Worm (Caenorhabditis elegans) whole organism, L1 larva: Measurements from ENCODE around the gene ubc-17.

ENCODE experiments used
- C16A3.4 ChIP-seq: fragments of 150-350 bp; optimal IDR thresholded peaks from 2 replicates; lab custom pipeline; 2014; ENCODE audit warnings: missing biosample characterization, missing genetic modification characterization
- C34B4.2 ChIP-seq: sonication (generic microtip); optimal IDR thresholded peaks from 2 replicates; lab custom pipeline; 2017; ENCODE audit warnings: mild to moderate bottlenecking, missing genetic modification characterization, missing compliant biosample characterization
- Y116A8C.19 ChIP-seq: sonication (generic microtip); optimal IDR thresholded peaks from 2 replicates; lab custom pipeline; 2016; ENCODE audit warnings: missing compliant biosample characterization, missing genetic modification characterization, borderline replicate concordance
- ama-1 ChIP-seq: fragments of 150-350 bp; optimal IDR thresholded peaks from 2 replicates; lab custom pipeline; 2014
- blmp-1 ChIP-seq: fragments of 150-350 bp; optimal IDR thresholded peaks from 2 replicates; lab custom pipeline; 2014; ENCODE audit warnings: missing biosample characterization, missing genetic modification characterization
- ceh-63 ChIP-seq: fragments of 200-800 bp; sonication (Bioruptor generic); optimal IDR thresholded peaks from 2 replicates; lab custom pipeline; 2018; ENCODE audit warnings: mild to moderate bottlenecking, missing genetic modification characterization, missing compliant biosample characterization
- ceh-8 ChIP-seq: fragments of 200-800 bp; sonication (Bioruptor generic); optimal IDR thresholded peaks from 2 replicates; lab custom pipeline; 2018; ENCODE audit warnings: mild to moderate bottlenecking, missing genetic modification characterization, moderate library complexity, missing compliant biosample characterization
- ceh-82 ChIP-seq, 3 experiments: fragments of 150-350 bp in 1 of 3; sonication (generic microtip) in 2 of 3; optimal IDR thresholded peaks; 2 replicates each; lab custom pipeline; 2014 to 2017; ENCODE audit warnings: missing biosample characterization in 3 of 3, missing genetic modification characterization in 3 of 3
- ces-1 ChIP-seq: fragments of 150-350 bp; optimal IDR thresholded peaks from 2 replicates; lab custom pipeline; 2014; ENCODE audit warnings: missing biosample characterization, missing genetic modification reagents, missing genetic modification characterization
- dpl-1 ChIP-seq, 3 experiments: fragments of 150-350 bp in 2 of 3; sonication (generic microtip) in 1 of 3; optimal IDR thresholded peaks; 2 replicates each; lab custom pipeline; 2014 to 2017; ENCODE audit warnings: missing biosample characterization in 3 of 3, missing genetic modification characterization in 3 of 3, missing genetic modification reagents in 3 of 3
- efl-1 ChIP-seq, 4 experiments: fragments of 150-350 bp; optimal IDR thresholded peaks in 3 of 4; peaks in 1 of 4; 1 replicate in 1 of 4; 2 replicates in 3 of 4; lab custom pipeline; 2014; ENCODE audit warnings: missing biosample characterization in 2 of 4, missing genetic modification characterization in 2 of 4, missing genetic modification reagents in 2 of 4
- efl-3 ChIP-seq: fragments of 200-800 bp; sonication (Bioruptor generic); optimal IDR thresholded peaks from 2 replicates; lab custom pipeline; 2018; ENCODE audit warnings: mild to moderate bottlenecking, missing genetic modification characterization, missing compliant biosample characterization
- grh-1 ChIP-seq: fragments of 200-800 bp; sonication (Bioruptor generic); IDR thresholded peaks from 2 replicates; pipeline ENCODE4 v1.3.6; 2022; ENCODE audit warnings: missing genetic modification reagents, missing genetic modification characterization, missing compliant biosample characterization
- hlh-17 ChIP-seq: fragments of 200-800 bp; sonication (Bioruptor generic); optimal IDR thresholded peaks from 2 replicates; lab custom pipeline; 2018; ENCODE audit warnings: missing genetic modification characterization, mild to moderate bottlenecking, missing compliant biosample characterization, moderate library complexity, borderline replicate concordance
- hpl-2 ChIP-seq: fragments of 150-350 bp; optimal IDR thresholded peaks from 2 replicates; lab custom pipeline; 2014; ENCODE audit warnings: missing biosample characterization, missing genetic modification reagents, missing genetic modification characterization
- lin-14 ChIP-seq: fragments of 200-800 bp; sonication (Bioruptor generic); optimal IDR thresholded peaks from 2 replicates; lab custom pipeline; 2018; ENCODE audit warnings: mild to moderate bottlenecking, missing genetic modification characterization, moderate library complexity, missing compliant biosample characterization
- lin-15B ChIP-seq: fragments of 150-350 bp; sonication (generic microtip); optimal IDR thresholded peaks from 3 replicates; lab custom pipeline; 2014; ENCODE audit warnings: missing biosample characterization, missing genetic modification characterization
- lin-35 ChIP-seq, 2 experiments: fragments of 150-350 bp; optimal IDR thresholded peaks; 2 replicates each; lab custom pipeline; 2014; ENCODE audit warnings: missing biosample characterization in 2 of 2, missing genetic modification characterization in 2 of 2, missing genetic modification reagents in 2 of 2
- lin-39 ChIP-seq: fragments of 150-350 bp; optimal IDR thresholded peaks from 2 replicates; lab custom pipeline; 2014; ENCODE audit warnings: missing biosample characterization, missing genetic modification reagents, missing genetic modification characterization
- lir-3 ChIP-seq: sonication (generic microtip); optimal IDR thresholded peaks from 2 replicates; lab custom pipeline; 2016; ENCODE audit warnings: mild to moderate bottlenecking, missing genetic modification characterization, moderate library complexity, missing compliant biosample characterization; ENCODE audit not compliant: poor library complexity
- lsy-2 ChIP-seq, 2 experiments: fragments of 150-350 bp; optimal IDR thresholded peaks; 2 replicates each; lab custom pipeline; 2014; ENCODE audit warnings: missing biosample characterization in 2 of 2, missing genetic modification characterization in 2 of 2
- mdl-1 ChIP-seq, 2 experiments: fragments of 150-350 bp; optimal IDR thresholded peaks; 2 replicates each; lab custom pipeline; 2014 to 2017; ENCODE audit warnings: missing biosample characterization in 2 of 2, missing genetic modification characterization in 2 of 2, inconsistent platforms in 1 of 2
- mep-1 ChIP-seq: fragments of 150-350 bp; optimal IDR thresholded peaks from 2 replicates; lab custom pipeline; 2014; ENCODE audit warnings: missing biosample characterization, missing genetic modification characterization
- nhr-11 ChIP-seq: fragments of 150-350 bp; optimal IDR thresholded peaks from 2 replicates; lab custom pipeline; 2014; ENCODE audit warnings: missing biosample characterization, missing genetic modification characterization
- nhr-12 ChIP-seq: sonication (generic microtip); optimal IDR thresholded peaks from 2 replicates; lab custom pipeline; 2017; ENCODE audit warnings: missing biosample characterization, missing genetic modification characterization
- nhr-19 ChIP-seq: fragments of 200-800 bp; sonication (Bioruptor generic); conservative IDR thresholded peaks from 2 replicates; pipeline ENCODE4 v1.3.6; 2022; ENCODE audit warnings: missing genetic modification characterization, missing compliant biosample characterization
- nhr-20 ChIP-seq: sonication (generic microtip); optimal IDR thresholded peaks from 2 replicates; lab custom pipeline; 2016; ENCODE audit warnings: mild to moderate bottlenecking, missing genetic modification characterization, missing compliant biosample characterization
- nhr-77 ChIP-seq: fragments of 150-350 bp; optimal IDR thresholded peaks from 2 replicates; lab custom pipeline; 2014; ENCODE audit warnings: missing biosample characterization, missing genetic modification characterization
- nhr-90 ChIP-seq: sonication (generic microtip); optimal IDR thresholded peaks from 2 replicates; lab custom pipeline; 2016; ENCODE audit warnings: mild to moderate bottlenecking, missing genetic modification characterization, missing compliant biosample characterization; ENCODE audit not compliant: poor library complexity
- pqm-1 ChIP-seq: sonication (generic microtip); optimal IDR thresholded peaks from 3 replicates; lab custom pipeline; 2017; ENCODE audit warnings: missing biosample characterization, missing genetic modification characterization
- snu-23 ChIP-seq: sonication (generic microtip); optimal IDR thresholded peaks from 2 replicates; lab custom pipeline; 2016; ENCODE audit warnings: missing genetic modification characterization, missing compliant biosample characterization
- sptf-1 ChIP-seq: fragments of 150-350 bp; optimal IDR thresholded peaks from 2 replicates; lab custom pipeline; 2014; ENCODE audit warnings: missing biosample characterization, missing genetic modification characterization
- swsn-7 ChIP-seq: sonication (generic microtip); optimal IDR thresholded peaks from 2 replicates; lab custom pipeline; 2016; ENCODE audit warnings: missing genetic modification characterization, missing compliant biosample characterization
- unc-130 ChIP-seq: fragments of 150-350 bp; optimal IDR thresholded peaks from 2 replicates; lab custom pipeline; 2017; ENCODE audit warnings: missing biosample characterization, missing genetic modification characterization, inconsistent platforms
- unc-62 ChIP-seq: fragments of 150-350 bp; optimal IDR thresholded peaks from 2 replicates; lab custom pipeline; 2014; ENCODE audit warnings: missing biosample characterization, missing genetic modification reagents, missing genetic modification characterization
- unc-86 ChIP-seq: sonication (generic microtip); optimal IDR thresholded peaks from 2 replicates; lab custom pipeline; 2016; ENCODE audit warnings: missing genetic modification characterization, missing compliant biosample characterization
- unc-98 ChIP-seq: fragments of 200-800 bp; sonication (Bioruptor generic); IDR thresholded peaks from 2 replicates; pipeline ENCODE4 v1.3.6; 2022; ENCODE audit warnings: missing genetic modification characterization, missing compliant biosample characterization
- xbp-1 ChIP-seq: sonication (generic microtip); optimal IDR thresholded peaks from 2 replicates; lab custom pipeline; 2016; ENCODE audit warnings: missing genetic modification characterization, missing compliant biosample characterization
- ztf-11 ChIP-seq, 2 experiments: sonication (generic microtip); optimal IDR thresholded peaks; 2 replicates each; lab custom pipeline; 2016 to 2017; ENCODE audit warnings: missing genetic modification characterization in 2 of 2, missing biosample characterization in 1 of 2, missing compliant biosample characterization in 1 of 2
- ztf-4 ChIP-seq: fragments of 150-350 bp; optimal IDR thresholded peaks from 2 replicates; lab custom pipeline; 2014; ENCODE audit warnings: missing biosample characterization, missing genetic modification characterization

The ubc-17 gene

DNA sequence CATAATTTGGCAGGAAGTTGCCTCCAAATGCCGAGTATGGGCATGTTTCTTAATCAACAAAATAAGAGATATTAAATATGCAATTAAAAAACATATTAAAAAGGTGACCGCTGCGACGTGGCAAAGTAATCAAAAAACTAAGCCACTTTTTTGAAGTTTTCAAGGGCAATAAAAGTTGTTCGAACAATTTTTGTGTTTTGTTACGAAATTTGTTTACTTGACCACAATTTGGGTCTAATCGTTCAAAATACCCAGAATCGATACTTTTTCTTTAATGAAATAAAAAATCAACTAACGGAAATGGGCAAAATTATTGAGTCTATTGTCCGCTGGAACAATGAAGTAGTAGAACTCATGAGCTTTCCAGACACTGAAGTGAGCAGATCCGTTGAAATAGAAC is 34.7 kb downstream of the ubc-17 start, which contains the start of gene Y1B5A.1:
Y1B5A.1 (plus strand) TSS at position 301 of the 400 bp plus-strand sequence.
- no peak for TF ChIP-seq hpl-2 (GFP tag; lab: Kevin White, UChicago)
- TF ChIP-seq lsy-2 (tag; optimal IDR thresholded peaks at IDR 0.05; lab: Kevin White, UChicago) = no peak
- no peak for TF ChIP-seq ama-1 (lab: Kevin White, UChicago)
- TF ChIP-seq ceh-63 = no peak
- no peak for TF ChIP-seq lin-35 (GFP tag; optimal IDR thresholded peaks at IDR 0.05; lab: Kevin White, UChicago)
- TF ChIP-seq dpl-1 (GFP tag; optimal IDR thresholded peaks at IDR 0.05; lab: Kevin White, UChicago) = no peak
- TF ChIP-seq sptf-1 (tag; lab: Kevin White, UChicago) = no peak
- TF ChIP-seq ztf-4 = no peak
- TF ChIP-seq efl-3 (GFP tag; lab: Kevin White, UChicago) = no peak
- TF ChIP-seq lir-3 (tag; lab: Kevin White, UChicago) = no peak
- TF ChIP-seq mep-1 (tag; lab: Kevin White, UChicago) = no peak
- no peak for TF ChIP-seq nhr-12 (tag; lab: Kevin White, UChicago)

- no peak for TF ChIP-seq Y116A8C.19 (tag; lab: Kevin White, UChicago)
- TF ChIP-seq nhr-77 (tag; lab: Kevin White, UChicago) = no peak
- no peak for TF ChIP-seq ztf-11 (tag; optimal IDR thresholded peaks at IDR 0.05; lab: Kevin White, UChicago)
- TF ChIP-seq efl-1 (optimal IDR thresholded peaks at IDR 0.05; lab: Kevin White, UChicago) = no peak
- TF ChIP-seq efl-1 (GFP tag; optimal IDR thresholded peaks at IDR 0.05 in 1 of 2; lab: Kevin White, UChicago) = no peak
- no peak for TF ChIP-seq nhr-19 (GFP tag; lab: Robert Waterston, UW)
- TF ChIP-seq unc-130 (tag; lab: Kevin White, UChicago) = no peak
- no peak for TF ChIP-seq lir-3 (tag; lab: Kevin White, UChicago)
- no peak for TF ChIP-seq hlh-17
- no peak for TF ChIP-seq grh-1 (GFP tag; lab: Robert Waterston, UW)
These were observed 35.5 kb downstream of the ubc-17 start, which contains the start of gene C36B7.4 for ce11 chrX:7085912-7086311. C36B7.4 (minus strand) TSS chrX:7086012.

DNA sequence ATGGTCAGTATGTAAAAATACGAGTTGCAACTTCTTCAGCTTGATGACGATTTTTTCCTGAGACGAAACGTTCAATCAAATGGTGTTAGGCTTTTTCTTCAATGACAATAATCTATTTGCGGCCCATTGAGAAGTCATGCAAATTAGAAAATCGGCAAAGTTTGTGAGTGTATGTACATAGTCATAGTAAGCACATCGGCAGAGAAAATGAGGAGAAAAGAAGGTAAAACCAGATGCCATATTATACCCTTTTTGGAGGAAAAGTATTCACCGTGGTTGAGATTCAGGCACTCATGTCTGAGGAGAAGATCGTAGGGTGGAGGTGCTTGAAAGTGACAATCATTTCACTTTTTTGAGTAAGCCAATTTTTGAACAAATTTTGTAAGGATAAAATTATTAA is 46.0 kb downstream of the ubc-17 start, which contains the start of gene C36B7.5:
C36B7.5 (minus strand) TSS at position 101 of the 400 bp plus-strand sequence.
- no peak for TF ChIP-seq ceh-8
- no peak for TF ChIP-seq ceh-63
- no peak for TF ChIP-seq Y116A8C.19 (tag; lab: Kevin White, UChicago)
- no peak for TF ChIP-seq unc-130 (tag; lab: Kevin White, UChicago)
- TF ChIP-seq lin-39 (tag; lab: Kevin White, UChicago) = no peak
- no peak for TF ChIP-seq sptf-1 (tag; lab: Kevin White, UChicago)
- TF ChIP-seq lin-15B (tag; lab: Kevin White, UChicago) = no peak
- no peak for TF ChIP-seq lsy-2 (tag; optimal IDR thresholded peaks at IDR 0.05; lab: Kevin White, UChicago)
- no peak for TF ChIP-seq unc-86 (tag; lab: Kevin White, UChicago)
- TF ChIP-seq nhr-11 (tag; lab: Kevin White, UChicago) = no peak
- TF ChIP-seq C34B4.2 = no peak
- TF ChIP-seq, all 84 proteins: peak for 0

DNA sequence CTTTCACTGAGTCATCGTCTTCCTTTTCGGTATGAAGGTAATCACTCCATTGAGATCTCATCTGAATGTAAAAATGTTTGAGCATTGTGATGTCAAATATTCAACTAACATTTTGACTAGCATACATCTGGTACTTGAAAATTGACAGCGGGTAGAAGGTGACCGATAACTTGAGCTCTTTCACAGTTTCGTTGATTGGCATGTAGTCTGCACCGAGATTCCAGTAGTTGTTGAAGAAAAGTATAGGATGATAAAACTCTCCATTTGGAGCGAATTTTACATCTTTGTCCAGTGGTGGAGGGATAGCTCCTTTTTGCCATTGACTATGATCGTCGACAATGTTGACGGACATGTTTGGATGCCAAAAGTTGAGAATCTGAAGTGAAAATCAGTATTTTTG is 48.7 kb downstream of the ubc-17 start:
- TF ChIP-seq unc-62 (GFP tag; lab: Kevin White, UChicago) = no peak
- no peak for TF ChIP-seq efl-1 (optimal IDR thresholded peaks at IDR 0.05; lab: Kevin White, UChicago)
- peak in 1 of 2 experiments; percentile 84 for TF ChIP-seq efl-1 (GFP tag; optimal IDR thresholded peaks at IDR 0.05 in 1 of 2; lab: Kevin White, UChicago)
- TF ChIP-seq unc-98 (GFP tag; lab: Robert Waterston, UW) = no peak
- no peak for TF ChIP-seq ztf-11 (tag; optimal IDR thresholded peaks at IDR 0.05; lab: Kevin White, UChicago)
- TF ChIP-seq ama-1 (lab: Kevin White, UChicago) = no peak
- TF ChIP-seq, all 84 proteins: peak for 1

DNA sequence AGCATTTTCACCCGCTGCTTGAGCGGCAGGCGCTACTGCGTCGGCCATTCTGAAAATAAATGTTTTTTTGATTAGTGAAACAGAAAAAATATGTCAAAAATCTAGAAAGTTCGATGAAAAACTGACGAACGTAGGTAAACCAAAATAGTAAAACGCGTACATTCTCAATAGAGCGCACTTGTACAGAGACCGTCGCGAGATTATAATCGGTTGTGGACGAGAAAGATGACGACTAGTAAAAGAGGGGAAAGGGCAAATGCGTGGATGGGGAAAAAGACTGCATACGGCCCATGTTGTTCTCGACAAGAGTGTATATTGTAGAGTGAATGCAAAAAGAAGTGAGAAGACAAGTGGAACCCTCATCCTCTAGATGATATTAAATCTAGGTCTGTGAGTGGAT is 49.9 kb downstream of the ubc-17 start, which contains the start of gene C36B7.6:
C36B7.6 (minus strand) TSS at position 49 of the 400 bp plus-strand sequence.
- TF ChIP-seq lsy-2 (tag; optimal IDR thresholded peaks at IDR 0.05; lab: Kevin White, UChicago) (peak in 1 of 2 experiments; percentile 49), mep-1 (tag; lab: Kevin White, UChicago) (peak; percentile 60), pqm-1 (no peak), efl-1 (optimal IDR thresholded peaks at IDR 0.05; lab: Kevin White, UChicago) (peak in 1 of 2 experiments; percentile 14), efl-1 (GFP tag; optimal IDR thresholded peaks at IDR 0.05 in 1 of 2; lab: Kevin White, UChicago) (peak in 1 of 2 experiments; percentile 1), ces-1 (GFP tag; lab: Kevin White, UChicago) (no peak), swsn-7 (tag; lab: Kevin White, UChicago) (no peak), unc-130 (tag; lab: Kevin White, UChicago) (peak; percentile 0), C16A3.4 (tag; lab: Kevin White, UChicago) (peak; percentile 45), blmp-1 (tag; lab: Kevin White, UChicago) (peak; percentile 74), lin-15B (tag; lab: Kevin White, UChicago) (peak; percentile 22), snu-23 (GFP tag; lab: Kevin White, UChicago) (peak; percentile 53), nhr-90 (peak; percentile 7), ceh-82 (tag; optimal IDR thresholded peaks at IDR 0.05; lab: Kevin White, UChicago) (peak in 1 of 3 experiments; percentile 20), nhr-19 (GFP tag; lab: Robert Waterston, UW) (0 out of 2 replicates have a peak, but pooled peaks have one; percentile 5), xbp-1 (tag; lab: Kevin White, UChicago) (peak; percentile 71), lin-35 (GFP tag; optimal IDR thresholded peaks at IDR 0.05; lab: Kevin White, UChicago) (peak; percentile 17 to 65), lin-39 (tag; lab: Kevin White, UChicago) (no peak), lin-14 (GFP tag; lab: Kevin White, UChicago) (peak; percentile 69), nhr-20 (peak; percentile 26), grh-1 (GFP tag; lab: Robert Waterston, UW) (no peak), mdl-1 (tag; optimal IDR thresholded peaks at IDR 0.05; lab: Kevin White, UChicago) (peak in 1 of 2 experiments; percentile 45), dpl-1 (GFP tag; optimal IDR thresholded peaks at IDR 0.05; lab: Kevin White, UChicago) (peak; percentile 16 to 31 (median 29))
- TF ChIP-seq, all 84 proteins: peak for 17
